Fruit fly (Drosophila melanogaster) whole organism, embryonic: ENCODE measurements around the gene oxt.
A peak's percentile ranks its signal among the peaks of the same experiment; 100 is the strongest.

Source experiments
- Adf1 ChIP-seq: fragments of 200-800 bp; sonication (Bioruptor generic); IDR thresholded peaks from 2 replicates; pipeline ENCODE4 v1.3.6; 2022; ENCODE audit warnings: missing biosample characterization, missing genetic modification characterization
- CG11696 ChIP-seq: fragments of 200-800 bp; sonication (Bioruptor generic); IDR thresholded peaks from 2 replicates; pipeline ENCODE4 v1.3.6; 2022; ENCODE audit warnings: missing biosample characterization, missing genetic modification characterization
- CG12155 ChIP-seq: fragments of 200-800 bp; sonication (Bioruptor generic); optimal IDR thresholded peaks from 3 replicates; lab custom pipeline; 2016; ENCODE audit warnings: missing biosample characterization, missing genetic modification characterization
- CG12659 ChIP-seq: fragments of 200-800 bp; sonication (Bioruptor generic); optimal IDR thresholded peaks from 3 replicates; lab custom pipeline; 2017; ENCODE audit warnings: mild to moderate bottlenecking, missing biosample characterization, missing genetic modification reagents, missing genetic modification characterization
- CG16813 ChIP-seq: fragments of 200-800 bp; sonication (Bioruptor generic); IDR thresholded peaks from 3 replicates; pipeline ENCODE4 v1.3.6; 2022; ENCODE audit warnings: missing biosample characterization, missing genetic modification characterization; ENCODE audit not compliant: partially characterized antibody
- CG2120 ChIP-seq: fragments of 200-800 bp; sonication (Bioruptor generic); optimal IDR thresholded peaks from 3 replicates; lab custom pipeline; 2016; ENCODE audit warnings: missing biosample characterization, missing genetic modification characterization
- CG30431 ChIP-seq: fragments of 200-800 bp; sonication (Bioruptor generic); optimal IDR thresholded peaks from 2 replicates; lab custom pipeline; 2017; ENCODE audit warnings: missing biosample characterization, missing genetic modification characterization
- CG34224 ChIP-seq: fragments of 200-800 bp; sonication (Bioruptor generic); IDR thresholded peaks from 3 replicates; pipeline ENCODE4 v1.3.6; 2022; ENCODE audit warnings: missing biosample characterization, missing genetic modification characterization; ENCODE audit not compliant: partially characterized antibody
- CG34376 ChIP-seq: fragments of 200-800 bp; sonication (Bioruptor generic); optimal IDR thresholded peaks from 2 replicates; lab custom pipeline; 2018; ENCODE audit warnings: missing biosample characterization, mild to moderate bottlenecking, missing genetic modification characterization
- CG3726 ChIP-seq: fragments of 200-800 bp; sonication (Bioruptor generic); IDR thresholded peaks from 3 replicates; pipeline ENCODE4, ENCODE4 v1.3.6; 2022; ENCODE audit warnings: missing biosample characterization, missing genetic modification characterization
- CG4328 ChIP-seq: fragments of 200-800 bp; sonication (Bioruptor generic); optimal IDR thresholded peaks from 3 replicates; lab custom pipeline; 2017; ENCODE audit warnings: missing biosample characterization, missing genetic modification reagents, missing genetic modification characterization
- CG4820 ChIP-seq: fragments of 200-800 bp; sonication (Bioruptor generic); optimal IDR thresholded peaks from 3 replicates; lab custom pipeline; 2016; ENCODE audit warnings: missing biosample characterization, missing genetic modification characterization
- CG6683 ChIP-seq: fragments of 200-800 bp; sonication (Bioruptor generic); optimal IDR thresholded peaks from 2 replicates; lab custom pipeline; 2017; ENCODE audit warnings: missing biosample characterization, mild to moderate bottlenecking, missing genetic modification characterization, missing genetic modification reagents
- CG7963 ChIP-seq: fragments of 200-800 bp; sonication (Bioruptor generic); IDR thresholded peaks from 3 replicates; pipeline ENCODE4 v1.3.6; 2022; ENCODE audit warnings: missing biosample characterization, missing genetic modification characterization; ENCODE audit not compliant: partially characterized antibody
- CG8359 ChIP-seq: fragments of 200-800 bp; sonication (Bioruptor generic); optimal IDR thresholded peaks from 2 replicates; lab custom pipeline; 2017; ENCODE audit warnings: missing biosample characterization, mild to moderate bottlenecking, missing genetic modification characterization, borderline replicate concordance
- CG8944 ChIP-seq: fragments of 200-800 bp; sonication (Bioruptor generic); optimal IDR thresholded peaks from 3 replicates; lab custom pipeline; 2016; ENCODE audit warnings: missing biosample characterization, missing genetic modification characterization
- Chrac-16 ChIP-seq: fragments of 200-800 bp; sonication (Bioruptor generic); optimal IDR thresholded peaks from 3 replicates; lab custom pipeline; 2016; ENCODE audit warnings: missing biosample characterization, missing genetic modification characterization
- Dll ChIP-seq: fragments of 200-800 bp; sonication (Bioruptor generic); IDR thresholded peaks from 4 replicates; pipeline ENCODE4 v1.3.6; 2022; ENCODE audit warnings: missing biosample characterization, missing genetic modification characterization; ENCODE audit not compliant: partially characterized antibody
- Doc3 ChIP-seq: fragments of 200-800 bp; sonication (Bioruptor generic); IDR thresholded peaks from 3 replicates; pipeline ENCODE4 v1.3.6; 2022; ENCODE audit warnings: missing biosample characterization, missing genetic modification characterization; ENCODE audit not compliant: partially characterized antibody
- Dref ChIP-seq: fragments of 200-800 bp; sonication (Bioruptor generic); IDR thresholded peaks from 2 replicates; pipeline ENCODE4 v1.3.6; 2022; ENCODE audit warnings: missing biosample characterization, missing genetic modification characterization
- E2f2 ChIP-seq: fragments of 200-800 bp; sonication (Bioruptor generic); IDR thresholded peaks from 2 replicates; pipeline ENCODE4 v1.3.6; 2022; ENCODE audit warnings: missing biosample characterization, missing genetic modification characterization
- Fer3 ChIP-seq: fragments of 200-800 bp; sonication (Bioruptor generic); optimal IDR thresholded peaks from 2 replicates; lab custom pipeline; 2018; ENCODE audit warnings: missing biosample characterization, mild to moderate bottlenecking, missing genetic modification characterization, moderate library complexity
- HLH3B ChIP-seq: fragments of 200-800 bp; sonication (Bioruptor generic); IDR thresholded peaks from 2 replicates; pipeline ENCODE4 v1.3.6; 2022; ENCODE audit warnings: missing biosample characterization, missing genetic modification characterization
- HLHmδ ChIP-seq: fragments of 200-800 bp; sonication (Bioruptor generic); optimal IDR thresholded peaks from 2 replicates; lab custom pipeline; 2018; ENCODE audit warnings: missing biosample characterization, mild to moderate bottlenecking, missing genetic modification characterization, moderate library complexity
- Jarid2 ChIP-seq: fragments of 200-800 bp; sonication (Bioruptor generic); optimal IDR thresholded peaks from 3 replicates; lab custom pipeline; 2017; ENCODE audit warnings: mild to moderate bottlenecking, missing biosample characterization, missing genetic modification reagents, missing genetic modification characterization
- Lhr ChIP-seq: fragments of 200-800 bp; sonication (Bioruptor generic); optimal IDR thresholded peaks from 3 replicates; lab custom pipeline; 2017; ENCODE audit warnings: mild to moderate bottlenecking, missing biosample characterization, missing genetic modification reagents, missing genetic modification characterization
- NFAT ChIP-seq: fragments of 200-800 bp; sonication (Bioruptor generic); IDR thresholded peaks from 2 replicates; pipeline ENCODE4 v1.3.6; 2022; ENCODE audit warnings: missing biosample characterization, missing genetic modification characterization
- Neu2 ChIP-seq: fragments of 200-800 bp; sonication (Bioruptor generic); optimal IDR thresholded peaks from 3 replicates; lab custom pipeline; 2016; ENCODE audit warnings: missing biosample characterization, missing genetic modification characterization, borderline replicate concordance
- Sry-β ChIP-seq: fragments of 200-800 bp; sonication (Bioruptor generic); optimal IDR thresholded peaks from 2 replicates; lab custom pipeline; 2018; ENCODE audit warnings: missing biosample characterization, mild to moderate bottlenecking, missing genetic modification characterization, moderate library complexity
- Stat92E ChIP-seq, 3 experiments: fragments of >200 bp in 2 of 3; fragments of 200-800 bp in 1 of 3; sonication (Bioruptor generic) in 1 of 3; optimal IDR thresholded peaks; 2 replicates each; lab custom pipeline; 2017 to 2019; ENCODE audit warnings: missing biosample characterization in 3 of 3, missing genetic modification characterization in 3 of 3, mild to moderate bottlenecking in 1 of 3, moderate library complexity in 1 of 3
- aop ChIP-seq: fragments of 200-800 bp; sonication (Bioruptor generic); IDR thresholded peaks from 2 replicates; pipeline ENCODE4 v1.3.6; 2022; ENCODE audit warnings: missing biosample characterization, missing genetic modification characterization
- dan ChIP-seq: fragments of 200-800 bp; sonication (Bioruptor generic); IDR thresholded peaks from 2 replicates; pipeline ENCODE4 v1.3.6; 2022; ENCODE audit warnings: missing biosample characterization, missing genetic modification characterization
- fd3F ChIP-seq: fragments of 200-800 bp; sonication (Bioruptor generic); optimal IDR thresholded peaks from 2 replicates; lab custom pipeline; 2018; ENCODE audit warnings: missing biosample characterization, mild to moderate bottlenecking, missing genetic modification characterization, moderate library complexity
- fd64A ChIP-seq: fragments of 200-800 bp; sonication (Bioruptor generic); optimal IDR thresholded peaks from 3 replicates; lab custom pipeline; 2018; ENCODE audit warnings: missing biosample characterization, mild to moderate bottlenecking, missing genetic modification characterization
- h ChIP-seq: fragments of >200 bp; optimal IDR thresholded peaks from 2 replicates; lab custom pipeline; 2017
- ind ChIP-seq: fragments of 200-800 bp; sonication (Bioruptor generic); optimal IDR thresholded peaks from 3 replicates; lab custom pipeline; 2016; ENCODE audit warnings: missing biosample characterization, missing genetic modification characterization
- knrl ChIP-seq: fragments of 200-800 bp; sonication (Bioruptor generic); IDR thresholded peaks from 3 replicates; pipeline ENCODE4 v1.3.6; 2022; ENCODE audit warnings: missing biosample characterization, missing genetic modification characterization; ENCODE audit not compliant: partially characterized antibody
- pan ChIP-seq, 4 experiments: fragments of >200 bp in 3 of 4; fragments of 200-800 bp in 1 of 4; sonication (Bioruptor generic) in 1 of 4; optimal IDR thresholded peaks in 3 of 4; IDR thresholded peaks in 1 of 4; 2 replicates each; pipeline versions ENCODE4 v1.3.6 to Lab custom; 2017 to 2022; ENCODE audit warnings: missing biosample characterization in 2 of 4, missing genetic modification characterization in 2 of 4, mixed read lengths in 1 of 4
- pita ChIP-seq: fragments of 200-800 bp; sonication (Bioruptor generic); optimal IDR thresholded peaks from 2 replicates; lab custom pipeline; 2017; ENCODE audit warnings: missing biosample characterization, mild to moderate bottlenecking, missing genetic modification characterization
- run ChIP-seq: fragments of 200-800 bp; sonication (Bioruptor generic); optimal IDR thresholded peaks from 3 replicates; lab custom pipeline; 2018; ENCODE audit warnings: missing biosample characterization, mild to moderate bottlenecking, missing genetic modification characterization
- slbo ChIP-seq: fragments of 200-800 bp; sonication (Bioruptor generic); IDR thresholded peaks from 2 replicates; pipeline ENCODE4 v1.3.6; 2022; ENCODE audit warnings: missing biosample characterization, missing genetic modification characterization
- so ChIP-seq: fragments of 200-800 bp; sonication (Bioruptor generic); IDR thresholded peaks from 3 replicates; pipeline ENCODE4 v1.3.6; 2022; ENCODE audit warnings: missing biosample characterization, missing genetic modification characterization
- ssp ChIP-seq: fragments of 200-800 bp; sonication (Bioruptor generic); IDR thresholded peaks from 2 replicates; pipeline ENCODE4 v1.3.6; 2022; ENCODE audit warnings: missing biosample characterization, missing genetic modification characterization
- stc ChIP-seq: fragments of 200-800 bp; sonication (Bioruptor generic); IDR thresholded peaks from 2 replicates; pipeline ENCODE4 v1.3.6; 2022; ENCODE audit warnings: missing biosample characterization, missing genetic modification characterization
- sug ChIP-seq: fragments of 200-800 bp; optimal IDR thresholded peaks from 2 replicates; lab custom pipeline; 2019; ENCODE audit warnings: missing biosample characterization, mild to moderate bottlenecking, missing genetic modification characterization, moderate library complexity
- unpg ChIP-seq: fragments of 200-800 bp; sonication (Bioruptor generic); optimal IDR thresholded peaks from 3 replicates; lab custom pipeline; 2018; ENCODE audit warnings: missing biosample characterization, mild to moderate bottlenecking, missing genetic modification characterization, moderate library complexity
- vfl ChIP-seq: fragments of 200-800 bp; sonication (Bioruptor generic); optimal IDR thresholded peaks from 2 replicates; lab custom pipeline; 2016; ENCODE audit warnings: missing biosample characterization, missing genetic modification characterization
- vvl ChIP-seq: fragments of 200-800 bp; sonication (Bioruptor generic); IDR thresholded peaks from 2 replicates; pipeline ENCODE4 v1.3.6; 2022; ENCODE audit warnings: missing biosample characterization, missing genetic modification characterization

oxt gene

dm6 chr3L:2243846-2244528 is 18.5 kb downstream of the oxt start, which contains the start of gene CG32301 (continued):
- TF ChIP-seq CG30431, result no peak
- TF ChIP-seq NFAT, result no peak
- no peak for TF ChIP-seq CG8944 (GFP tag; lab: Kevin White, UChicago)
- TF ChIP-seq Dref, result no peak
- TF ChIP-seq CG12155, result no peak
- TF ChIP-seq ind (GFP tag; lab: Kevin White, UChicago), result no peak
- TF ChIP-seq vvl, result peak; percentile 28; the same call in 1 of the 2 replicates
- no peak for TF ChIP-seq Adf1
- TF ChIP-seq CG4820 (GFP tag; lab: Kevin White, UChicago), result no peak
- no peak for TF ChIP-seq aop
- no peak for TF ChIP-seq sug (tag; lab: Kevin White, UChicago)
- peak; percentile 99 for TF ChIP-seq Lhr
- no peak for TF ChIP-seq slbo
- no peak for TF ChIP-seq h
- no peak for TF ChIP-seq HLH3B
- no peak for TF ChIP-seq Stat92E (GFP tag; optimal IDR thresholded peaks at IDR 0.05; lab: Kevin White, UChicago)
- no peak for TF ChIP-seq fd64A (GFP tag; lab: Kevin White, UChicago)
- no peak for TF ChIP-seq fd3F (GFP tag; lab: Kevin White, UChicago)
- no peak for TF ChIP-seq CG12659
- no peak for TF ChIP-seq vfl (GFP tag; lab: Kevin White, UChicago)
- no peak for TF ChIP-seq CG3726 (GFP tag; lab: Robert Waterston, UW)
- TF ChIP-seq HLHmδ (GFP tag; lab: Kevin White, UChicago), result no peak
- peak; percentile 48; the same call in 2 of the 3 replicates for TF ChIP-seq CG34224
- no peak for TF ChIP-seq CG4328 (GFP tag; lab: Kevin White, UChicago)
- TF ChIP-seq Jarid2 (GFP tag; lab: Kevin White, UChicago), result no peak
- peak; percentile 51; the same call in 2 of the 4 replicates for TF ChIP-seq Dll (GFP tag; lab: Robert Waterston, UW)
- peak; percentile 41; the same call in 1 of the 2 replicates for TF ChIP-seq stc (GFP tag; lab: Robert Waterston, UW)
- TF ChIP-seq CG6683 (GFP tag; lab: Kevin White, UChicago), result no peak
- TF ChIP-seq CG11696 (GFP tag; lab: Robert Waterston, UW), result no peak
- TF ChIP-seq run (tag; lab: Kevin White, UChicago), result no peak
- peak; percentile 24; the same call in 1 of the 3 replicates for TF ChIP-seq knrl (GFP tag; lab: Robert Waterston, UW)
- TF ChIP-seq so (GFP tag; lab: Robert Waterston, UW), result no peak
- no peak for TF ChIP-seq pan (optimal IDR thresholded peaks at IDR 0.05; lab: Kevin White, UChicago)
- no peak for TF ChIP-seq pan (GFP tag; optimal IDR thresholded peaks at IDR 0.05 in 1 of 2, IDR thresholded peaks at IDR 0.05 in 1 of 2)
- no peak for TF ChIP-seq Fer3 (tag; lab: Kevin White, UChicago)
- TF ChIP-seq pita (GFP tag; lab: Kevin White, UChicago), result no peak
- TF ChIP-seq Neu2 (GFP tag; lab: Kevin White, UChicago), result no peak
- peak; percentile 63 for TF ChIP-seq E2f2 (GFP tag; lab: Robert Waterston, UW)
- no peak for TF ChIP-seq CG34376
- TF ChIP-seq CG7963 (GFP tag; lab: Robert Waterston, UW), result 0 out of 3 replicates have a peak, but pooled peaks have one; percentile 25
- TF ChIP-seq Sry-β, result no peak
- TF ChIP-seq unpg (GFP tag; lab: Kevin White, UChicago), result no peak
- TF ChIP-seq CG8359 (GFP tag; lab: Kevin White, UChicago), result no peak
- 0 out of 3 replicates have a peak, but pooled peaks have one; percentile 18 for TF ChIP-seq CG16813 (GFP tag; lab: Robert Waterston, UW)
- TF ChIP-seq Chrac-16 (GFP tag; lab: Kevin White, UChicago), result no peak
- TF ChIP-seq ssp (GFP tag; lab: Robert Waterston, UW), result no peak
- no peak; the same call in 2 of the 3 replicates for TF ChIP-seq Doc3 (GFP tag; lab: Robert Waterston, UW)
- TF ChIP-seq CG2120 (GFP tag; lab: Kevin White, UChicago), result no peak
- no peak for TF ChIP-seq dan (GFP tag; lab: Robert Waterston, UW)
